Worm (Caenorhabditis elegans): ENCODE measurements around the gene oac-14.

DNA sequence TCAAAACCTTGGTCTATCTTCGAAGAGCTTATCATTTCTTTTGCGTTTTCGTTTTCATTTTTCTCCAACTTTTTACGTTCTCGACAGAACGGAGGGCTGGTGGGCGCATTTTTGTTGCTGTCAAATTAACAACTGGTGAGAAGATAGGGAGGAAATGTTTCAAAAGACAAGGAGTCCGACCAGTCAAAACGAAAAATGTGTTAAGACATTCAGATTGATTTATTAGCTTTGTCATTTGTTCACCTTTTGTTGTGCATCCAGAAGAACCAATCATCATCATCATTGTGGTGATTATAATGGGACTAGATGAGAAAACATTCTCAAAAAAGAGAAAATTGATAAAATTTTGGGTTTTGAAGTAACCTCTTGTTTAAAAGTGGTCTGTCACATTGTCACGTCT lies 11.7 kb downstream of the oac-14 start:
- TF ChIP-seq dao-5 (tag; optimal IDR thresholded peaks at IDR 0.05): no peak
- no peak for TF ChIP-seq him-1 (tag; optimal IDR thresholded peaks at IDR 0.05)
